Fruit fly (Drosophila melanogaster) S2 (cell line): ENCODE data around the gene CG33110.

Experiments
- CG8478 ChIP-seq: fragments of >200 bp; optimal IDR thresholded peaks from 2 replicates; lab custom pipeline; 2018
- CTCF ChIP-seq, 2 experiments: fragments of >200 bp; optimal IDR thresholded peaks; 2 replicates each; lab custom pipeline; 2018

dm6 chr3R:22580546-22580945 is 10.6 kb downstream of the CG33110 start, which contains the start of gene CSN6:
- TF ChIP-seq CTCF (optimal IDR thresholded peaks at IDR 0.05; lab: Kevin White, UChicago), result peak; percentile 50 to 57
- TF ChIP-seq CG8478, result no peak
